Worm (Caenorhabditis elegans): ENCODE data around the gene gcy-3.

ce11 chrII:9470027-9470426, 37.1 kb downstream of the gcy-3 start, which contains the start of gene T19H5.6:
- TF ChIP-seq fkh-10 (GFP tag; optimal IDR thresholded peaks at IDR 0.05): no peak
- TF ChIP-seq skn-1 (tag; optimal IDR thresholded peaks at IDR 0.05): no peak
- no peak for TF ChIP-seq lin-15B (tag; optimal IDR thresholded peaks at IDR 0.05)
- TF ChIP-seq vab-15 (tag; optimal IDR thresholded peaks at IDR 0.05): no peak
- no peak for TF ChIP-seq fos-1 (tag; optimal IDR thresholded peaks at IDR 0.05)
- no peak for TF ChIP-seq snpc-4 (tag; optimal IDR thresholded peaks at IDR 0.05)
- TF ChIP-seq rnt-1 (tag; optimal IDR thresholded peaks at IDR 0.05): no peak
- no peak for TF ChIP-seq aly-2 (tag; optimal IDR thresholded peaks at IDR 0.05)
